Fruit fly (Drosophila melanogaster): Measurements from ENCODE around the gene Axn.

Gene Axn

dm6 chr3R:30039494-30039893 lies 16.9 kb downstream of the Axn start, which contains the start of the genes janA, Sry-alpha and Sry-beta (continued):
- TF ChIP-seq CG10654 (GFP tag; optimal IDR thresholded peaks at IDR 0.05) (no peak), Med (GFP tag) (peak; percentile 86), CG7839 (tag; optimal IDR thresholded peaks at IDR 0.05) (no peak), p53 (GFP tag; optimal IDR thresholded peaks at IDR 0.05) (no peak), Atf6 (GFP tag; IDR thresholded peaks at IDR 0.05) (no peak), zfh1 (GFP tag; IDR thresholded peaks at IDR 0.05) (no peak), CG13624 (GFP tag; optimal IDR thresholded peaks at IDR 0.05) (no peak), sd (tag; optimal IDR thresholded peaks at IDR 0.05) (no peak), ranshi (GFP tag; IDR thresholded peaks at IDR 0.05) (no peak), gfzf (GFP tag; optimal IDR thresholded peaks at IDR 0.05) (peak; percentile 63), Drgx (GFP tag; IDR thresholded peaks at IDR 0.05) (no peak), ind (GFP tag; optimal IDR thresholded peaks at IDR 0.05) (no peak), NC2β (GFP tag; optimal IDR thresholded peaks at IDR 0.05) (no peak), repo (GFP tag; optimal IDR thresholded peaks at IDR 0.05) (no peak), CG31224 (GFP tag; IDR thresholded peaks at IDR 0.05) (no peak), CG10321 (GFP tag; IDR thresholded peaks at IDR 0.05) (no peak), hkb (optimal IDR thresholded peaks at IDR 0.05) (no peak), hkb (GFP tag; IDR thresholded peaks at IDR 0.05) (no peak), Xbp1 (GFP tag; optimal IDR thresholded peaks at IDR 0.05) (no peak), jing (GFP tag; optimal IDR thresholded peaks at IDR 0.05) (no peak), CG12155 (GFP tag; optimal IDR thresholded peaks at IDR 0.05) (no peak), CG7786 (GFP tag; optimal IDR thresholded peaks at IDR 0.05) (no peak), CG12299 (tag; optimal IDR thresholded peaks at IDR 0.05) (no peak), CG4424 (GFP tag; optimal IDR thresholded peaks at IDR 0.05) (no peak), cad (GFP tag; optimal IDR thresholded peaks at IDR 0.05) (no peak), ken (GFP tag; IDR thresholded peaks at IDR 0.05) (no peak), gsb-n (tag; optimal IDR thresholded peaks at IDR 0.05) (no peak), CG12769 (tag; optimal IDR thresholded peaks at IDR 0.05) (no peak), CG13894 (tag; optimal IDR thresholded peaks at IDR 0.05) (no peak), cg (GFP tag; optimal IDR thresholded peaks at IDR 0.05) (no peak), Kr (GFP tag; optimal IDR thresholded peaks at IDR 0.05) (no peak), CG11093 (GFP tag; IDR thresholded peaks at IDR 0.05) (no peak), CG18764 (GFP tag; optimal IDR thresholded peaks at IDR 0.05) (no peak), CG9932 (GFP tag; IDR thresholded peaks at IDR 0.05) (peak; percentile 43; the same call in 1 of the 2 replicates), toy (GFP tag; IDR thresholded peaks at IDR 0.05) (no peak), ab (GFP tag; optimal IDR thresholded peaks at IDR 0.05) (no peak), CG10565 (GFP tag; optimal IDR thresholded peaks at IDR 0.05) (no peak), CG11695 (GFP tag; IDR thresholded peaks at IDR 0.05) (no peak), Ptx1 (GFP tag; IDR thresholded peaks at IDR 0.05) (no peak), CG17361 (GFP tag; IDR thresholded peaks at IDR 0.05) (no peak), CG34224 (GFP tag; IDR thresholded peaks at IDR 0.05; ENCODE audit: partially characterized antibody) (peak; percentile 100), kah (GFP tag; optimal IDR thresholded peaks at IDR 0.05) (no peak), CG14050 (GFP tag; IDR thresholded peaks at IDR 0.05) (no peak), ato (GFP tag; IDR thresholded peaks at IDR 0.05; ENCODE audit: partially characterized antibody) (peak; percentile 99), CG7987 (GFP tag; optimal IDR thresholded peaks at IDR 0.05) (no peak), twi (tag; optimal IDR thresholded peaks at IDR 0.05) (no peak), cas (GFP tag; IDR thresholded peaks at IDR 0.05) (no peak), eve (GFP tag; optimal IDR thresholded peaks at IDR 0.05) (no peak), chif (GFP tag; optimal IDR thresholded peaks at IDR 0.05) (no peak), HLH54F (GFP tag; optimal IDR thresholded peaks at IDR 0.05) (no peak), sug (tag; optimal IDR thresholded peaks at IDR 0.05) (no peak), NFAT (GFP tag; IDR thresholded peaks at IDR 0.05) (no peak), lola (GFP tag; optimal IDR thresholded peaks at IDR 0.05) (no peak)

Data from whole organism, embryonic.